Worm (Caenorhabditis elegans): Measurements from ENCODE around the gene mrps-31.

The mrps-31 gene

DNA sequence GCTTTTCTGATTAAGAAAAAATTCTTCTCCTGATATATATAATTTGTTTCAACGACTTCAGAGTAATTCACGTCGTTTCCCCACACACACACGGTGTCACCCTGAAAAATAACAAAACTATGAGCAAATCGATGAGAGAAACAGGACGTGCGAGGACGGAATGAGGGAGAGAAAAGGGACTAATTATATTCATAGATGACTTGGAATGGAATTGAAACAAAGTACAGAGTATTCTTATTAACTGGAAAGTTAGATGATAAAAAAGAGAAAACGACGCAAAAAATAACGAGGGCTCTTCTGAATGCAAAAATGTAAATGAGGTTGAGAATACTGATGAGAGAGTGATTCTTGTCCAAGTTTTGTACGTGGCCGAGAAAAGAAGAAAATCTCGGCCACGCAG lies 40.2 kb upstream of the mrps-31 start, which contains the start of gene C46F11.6:
Gene C46F11.6, minus strand, starts transcription at position 101 of the 400 bp plus-strand sequence.
- TF ChIP-seq elt-1 (tag; optimal IDR thresholded peaks at IDR 0.05) (no peak), blmp-1 (tag; optimal IDR thresholded peaks at IDR 0.05; ENCODE audit: insufficient read depth) (no peak), nhr-237 (tag; optimal IDR thresholded peaks at IDR 0.05) (no peak), skn-1 (tag; optimal IDR thresholded peaks at IDR 0.05) (no peak), nhr-12 (tag; optimal IDR thresholded peaks at IDR 0.05) (no peak), R02D3.7 (tag; optimal IDR thresholded peaks at IDR 0.05) (no peak), ceh-16 (tag; optimal IDR thresholded peaks at IDR 0.05) (no peak), nhr-23 (tag; optimal IDR thresholded peaks at IDR 0.05) (no peak), nhr-21 (tag; optimal IDR thresholded peaks at IDR 0.05) (no peak), nhr-6 (tag; optimal IDR thresholded peaks at IDR 0.05) (no peak), mab-5 (tag; optimal IDR thresholded peaks at IDR 0.05) (no peak), mdl-1 (tag; optimal IDR thresholded peaks at IDR 0.05) (no peak), lin-13 (GFP tag; optimal IDR thresholded peaks at IDR 0.05) (no peak), lin-39 (tag; optimal IDR thresholded peaks at IDR 0.05) (no peak), mbf-1 (tag; optimal IDR thresholded peaks at IDR 0.05) (no peak), sma-3 (GFP tag; optimal IDR thresholded peaks at IDR 0.05) (no peak), ZK546.5 (tag; optimal IDR thresholded peaks at IDR 0.05) (no peak)

DNA sequence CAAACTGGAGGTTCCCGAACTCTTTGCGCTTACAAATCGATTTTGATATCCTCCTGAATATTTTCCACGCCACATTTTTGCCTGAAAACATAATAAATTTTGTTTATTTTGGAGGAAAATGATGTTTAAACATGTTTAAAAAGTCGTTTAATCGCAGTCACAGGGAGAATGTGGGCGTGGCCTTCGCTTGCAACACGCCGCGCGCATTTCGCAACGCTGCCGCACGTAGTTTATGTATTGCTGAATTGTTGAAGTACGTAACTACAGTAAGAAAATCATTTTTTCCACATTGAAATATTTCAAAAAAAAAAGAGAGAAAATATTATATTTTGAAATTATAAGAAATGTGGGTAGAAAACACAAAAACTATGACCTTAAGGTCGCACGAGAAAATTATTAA lies 34.1 kb upstream of the mrps-31 start, which contains the start of gene C46F11.4:
Gene C46F11.4, minus strand, starts transcription at position 81 of the 400 bp plus-strand sequence.
- peak; percentile 50 for TF ChIP-seq gmeb-1 (tag; optimal IDR thresholded peaks at IDR 0.05)
- peak; percentile 53 for TF ChIP-seq F13H6.1 (tag; optimal IDR thresholded peaks at IDR 0.05)
- TF ChIP-seq lin-13 (GFP tag; optimal IDR thresholded peaks at IDR 0.05) = peak; percentile 52
- TF ChIP-seq Y55F3AM.14 (GFP tag; optimal IDR thresholded peaks at IDR 0.05) = no peak
- TF ChIP-seq sma-3 (GFP tag; optimal IDR thresholded peaks at IDR 0.05) = peak; percentile 47
- no peak for TF ChIP-seq R02D3.7 (tag; optimal IDR thresholded peaks at IDR 0.05)
- no peak for TF ChIP-seq sma-9 (GFP tag; optimal IDR thresholded peaks at IDR 0.05)
- TF ChIP-seq sma-9 (tag; optimal IDR thresholded peaks at IDR 0.05) = no peak
- TF ChIP-seq blmp-1 (tag; optimal IDR thresholded peaks at IDR 0.05; ENCODE audit: insufficient read depth) = no peak
- TF ChIP-seq lsy-2 (tag; optimal IDR thresholded peaks at IDR 0.05) = peak in 1 of 2 experiments; percentile 64
- no peak for TF ChIP-seq peb-1 (tag; optimal IDR thresholded peaks at IDR 0.05)
- no peak for TF ChIP-seq nhr-6 (tag; optimal IDR thresholded peaks at IDR 0.05)
- peak; percentile 20 for TF ChIP-seq nhr-25 (tag; optimal IDR thresholded peaks at IDR 0.05)
- TF ChIP-seq unc-55 (GFP tag; optimal IDR thresholded peaks at IDR 0.05) = peak; percentile 47
- no peak for TF ChIP-seq unc-62 (GFP tag; optimal IDR thresholded peaks at IDR 0.05)
- TF ChIP-seq lin-11 (tag; optimal IDR thresholded peaks at IDR 0.05) = peak; percentile 36
- peak; percentile 30 for TF ChIP-seq C34F6.9 (tag; optimal IDR thresholded peaks at IDR 0.05)
- no peak for TF ChIP-seq lin-39 (tag; optimal IDR thresholded peaks at IDR 0.05)
- peak; percentile 40 for TF ChIP-seq nhr-129 (tag; optimal IDR thresholded peaks at IDR 0.05)
- TF ChIP-seq crh-2 (tag; optimal IDR thresholded peaks at IDR 0.05) = no peak
- no peak for TF ChIP-seq mab-5 (tag; optimal IDR thresholded peaks at IDR 0.05)
- TF ChIP-seq unc-39 (tag; optimal IDR thresholded peaks at IDR 0.05) = no peak
- TF ChIP-seq nhr-77 (tag; optimal IDR thresholded peaks at IDR 0.05) = no peak

DNA sequence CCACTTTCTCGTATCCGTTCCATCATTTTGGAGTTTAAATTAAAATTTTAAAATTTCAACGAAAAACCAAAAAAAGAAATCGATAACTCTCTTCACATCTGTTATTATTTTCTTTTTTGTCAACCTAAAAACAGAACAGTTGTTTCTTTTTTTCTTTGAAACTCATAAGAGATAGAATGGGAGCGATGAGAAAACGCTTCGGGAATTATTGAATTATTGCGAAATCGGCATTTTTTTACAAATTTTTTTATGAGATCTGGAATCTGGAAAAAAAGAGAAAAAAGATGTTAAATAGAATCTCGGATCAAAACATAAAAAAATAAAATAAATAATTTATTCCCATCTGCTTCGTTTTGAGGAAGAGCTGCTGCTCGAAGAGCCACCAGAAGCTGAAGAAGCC lies 27.3 kb upstream of the mrps-31 start, which contains the start of gene C46F11.5:
Gene C46F11.5, minus strand, starts transcription at position 128 of the 400 bp plus-strand sequence.
- no peak for TF ChIP-seq nhr-25 (tag; optimal IDR thresholded peaks at IDR 0.05)
- TF ChIP-seq C34F6.9 (tag; optimal IDR thresholded peaks at IDR 0.05) = peak; percentile 6
- peak in 1 of 2 experiments; percentile 1 for TF ChIP-seq lsy-2 (tag; optimal IDR thresholded peaks at IDR 0.05)
- no peak for TF ChIP-seq nhr-12 (tag; optimal IDR thresholded peaks at IDR 0.05)
- TF ChIP-seq nhr-21 (tag; optimal IDR thresholded peaks at IDR 0.05) = peak; percentile 7

DNA sequence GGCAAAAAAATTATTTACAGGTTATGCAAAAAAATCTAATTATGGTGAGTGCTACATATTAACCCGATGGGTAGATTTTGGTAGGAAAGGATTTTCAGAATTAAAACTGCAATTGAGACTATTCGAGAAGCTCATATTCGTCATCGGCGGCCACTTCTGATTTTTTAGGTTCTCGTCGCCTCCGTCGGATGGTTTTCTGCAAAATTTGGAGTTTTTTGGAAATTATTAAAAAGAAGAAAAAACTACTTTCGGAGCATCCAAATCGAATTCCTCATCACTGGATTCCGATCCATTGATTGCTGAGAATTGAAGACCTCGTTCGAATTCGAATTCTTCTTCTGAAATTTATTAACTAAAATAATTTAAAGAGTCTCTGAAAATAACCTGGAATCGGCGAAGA lies 22.8 kb upstream of the mrps-31 start:
- TF ChIP-seq unc-39 (tag; optimal IDR thresholded peaks at IDR 0.05) = no peak
- no peak for TF ChIP-seq nhr-11 (tag; optimal IDR thresholded peaks at IDR 0.05)
- TF ChIP-seq F13H6.1 (tag; optimal IDR thresholded peaks at IDR 0.05) = no peak
- no peak for TF ChIP-seq nhr-6 (tag; optimal IDR thresholded peaks at IDR 0.05)
- TF ChIP-seq ztf-4 (tag; optimal IDR thresholded peaks at IDR 0.05) = no peak

DNA sequence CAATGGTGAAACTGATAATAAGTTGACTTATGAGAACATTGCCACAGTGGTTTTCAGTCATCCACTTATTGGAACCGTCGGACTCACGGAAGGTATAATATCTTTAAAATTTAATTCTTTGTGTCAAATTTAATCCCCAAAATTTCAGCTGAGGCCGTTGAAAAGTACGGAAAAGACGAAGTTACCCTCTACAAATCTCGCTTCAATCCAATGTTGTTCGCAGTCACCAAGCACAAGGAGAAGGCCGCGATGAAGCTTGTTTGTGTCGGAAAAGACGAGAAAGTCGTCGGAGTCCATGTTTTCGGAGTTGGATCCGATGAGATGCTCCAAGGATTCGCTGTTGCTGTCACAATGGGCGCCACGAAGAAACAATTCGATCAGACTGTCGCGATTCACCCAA lies 22.3 kb upstream of the mrps-31 start:
- TF ChIP-seq egl-27 (tag; optimal IDR thresholded peaks at IDR 0.05) = no peak
- TF ChIP-seq elt-3 (tag; optimal IDR thresholded peaks at IDR 0.05) = no peak
- no peak for TF ChIP-seq zag-1 (tag; optimal IDR thresholded peaks at IDR 0.05)
- TF ChIP-seq alr-1 (tag; optimal IDR thresholded peaks at IDR 0.05) = no peak
- no peak for TF ChIP-seq nhr-77 (tag; optimal IDR thresholded peaks at IDR 0.05)
